Worm (Caenorhabditis elegans) whole organism, late embryonic: ENCODE data around the gene hsp-12.2.

Experiments used
- ama-1 ChIP-seq: fragments of 150-350 bp; optimal IDR thresholded peaks from 2 replicates; lab custom pipeline; 2014
- ceh-19 ChIP-seq: fragments of 200-800 bp; sonication (Bioruptor generic); optimal IDR thresholded peaks from 2 replicates; lab custom pipeline; 2018; ENCODE audit warnings: mild to moderate bottlenecking, missing genetic modification characterization, missing compliant biosample characterization
- ceh-30 ChIP-seq: fragments of 150-350 bp; optimal IDR thresholded peaks from 2 replicates; lab custom pipeline; 2014; ENCODE audit warnings: missing biosample characterization, missing genetic modification characterization
- ceh-9 ChIP-seq: sonication (generic microtip); optimal IDR thresholded peaks from 2 replicates; lab custom pipeline; 2016; ENCODE audit warnings: mild to moderate bottlenecking, missing genetic modification characterization, inconsistent platforms, missing compliant biosample characterization
- elt-4 ChIP-seq: sonication (generic microtip); optimal IDR thresholded peaks from 2 replicates; lab custom pipeline; 2016; ENCODE audit warnings: missing genetic modification characterization, missing compliant biosample characterization
- hlh-30 ChIP-seq: sonication (generic microtip); optimal IDR thresholded peaks from 2 replicates; lab custom pipeline; 2017; ENCODE audit warnings: antibody characterized with exemption, missing genetic modification characterization, missing compliant biosample characterization; ENCODE audit not compliant: insufficient read depth
- pqm-1 ChIP-seq: sonication (generic microtip); optimal IDR thresholded peaks from 2 replicates; lab custom pipeline; 2016; ENCODE audit warnings: missing genetic modification characterization, missing compliant biosample characterization
- rnt-1 ChIP-seq: sonication (generic microtip); optimal IDR thresholded peaks from 2 replicates; lab custom pipeline; 2016; ENCODE audit warnings: missing genetic modification characterization, missing compliant biosample characterization
- tbx-2 ChIP-seq: sonication (generic microtip); optimal IDR thresholded peaks from 2 replicates; lab custom pipeline; 2016; ENCODE audit warnings: missing genetic modification characterization, missing compliant biosample characterization
- ttx-3 ChIP-seq: sonication (generic microtip); optimal IDR thresholded peaks from 2 replicates; lab custom pipeline; 2016; ENCODE audit warnings: missing genetic modification reagents, missing genetic modification characterization, missing compliant biosample characterization
- unc-55 ChIP-seq: sonication (generic microtip); optimal IDR thresholded peaks from 2 replicates; lab custom pipeline; 2017; ENCODE audit warnings: missing biosample characterization, missing genetic modification reagents, missing genetic modification characterization
- unc-86 ChIP-seq: sonication (generic microtip); optimal IDR thresholded peaks from 2 replicates; lab custom pipeline; 2016; ENCODE audit warnings: missing genetic modification characterization, missing compliant biosample characterization

DNA sequence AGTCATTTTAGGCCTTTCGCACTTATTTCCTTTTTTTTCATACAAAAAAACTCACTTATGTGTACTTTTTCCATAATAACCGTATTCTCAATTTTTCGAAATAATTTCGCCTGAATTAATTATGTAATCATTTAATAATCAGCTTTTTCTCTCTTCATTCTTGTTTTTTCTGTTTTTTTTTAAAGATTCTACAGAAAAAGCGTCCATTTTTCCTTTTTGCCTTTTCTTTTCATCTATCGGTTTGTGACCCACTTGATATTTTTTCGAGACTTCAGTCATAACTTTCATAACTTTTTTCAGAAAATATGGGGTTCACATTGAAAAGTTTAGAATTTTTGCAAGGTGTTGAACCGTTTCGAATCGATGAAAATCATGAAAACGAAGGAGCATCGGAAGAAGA is 49.6 kb upstream of the hsp-12.2 start, which contains the start of gene vms-1:
- TF ChIP-seq unc-55 (GFP tag; lab: Kevin White, UChicago) (no peak), ceh-9 (tag; lab: Kevin White, UChicago) (no peak), ama-1 (no peak), unc-86 (no peak), hlh-30 (tag; lab: Kevin White, UChicago) (no peak), ceh-30 (no peak), pqm-1 (no peak), rnt-1 (tag; lab: Kevin White, UChicago) (no peak), elt-4 (tag; lab: Kevin White, UChicago) (no peak), tbx-2 (tag; lab: Kevin White, UChicago) (no peak), ttx-3 (tag; lab: Kevin White, UChicago) (no peak), ceh-19 (GFP tag; lab: Kevin White, UChicago) (no peak)
